Fruit fly (Drosophila melanogaster) whole organism, embryonic: ENCODE results near the gene Shaw.

Source experiments
- Bteb2 ChIP-seq: fragments of 200-800 bp; sonication (Bioruptor generic); optimal IDR thresholded peaks from 2 replicates; lab custom pipeline; 2016; ENCODE audit warnings: missing biosample characterization, missing genetic modification characterization
- CG13296 ChIP-seq: fragments of 200-800 bp; sonication (Bioruptor generic); optimal IDR thresholded peaks from 3 replicates; lab custom pipeline; 2018; ENCODE audit warnings: missing biosample characterization, mild to moderate bottlenecking, missing genetic modification characterization
- CG14710 ChIP-seq: fragments of 200-800 bp; sonication (Bioruptor generic); optimal IDR thresholded peaks from 3 replicates; lab custom pipeline; 2019; ENCODE audit warnings: missing biosample characterization, mild to moderate bottlenecking, missing genetic modification characterization, moderate library complexity
- CG15479 ChIP-seq: fragments of 200-800 bp; sonication (Bioruptor generic); optimal IDR thresholded peaks from 3 replicates; lab custom pipeline; 2019; ENCODE audit warnings: missing biosample characterization, mild to moderate bottlenecking, missing genetic modification characterization, moderate library complexity
- CG15514 ChIP-seq: fragments of 200-800 bp; sonication (Bioruptor generic); optimal IDR thresholded peaks from 3 replicates; lab custom pipeline; 2017; ENCODE audit warnings: missing biosample characterization, missing genetic modification characterization, mild to moderate bottlenecking, moderate library complexity, missing genetic modification reagents
- CG15696 ChIP-seq: fragments of 200-800 bp; sonication (Bioruptor generic); optimal IDR thresholded peaks from 2 replicates; lab custom pipeline; 2019; ENCODE audit warnings: missing biosample characterization, mild to moderate bottlenecking, missing genetic modification characterization, moderate library complexity
- CG17912 ChIP-seq: fragments of 200-800 bp; sonication (Bioruptor generic); optimal IDR thresholded peaks from 2 replicates; lab custom pipeline; 2018; ENCODE audit warnings: missing biosample characterization, mild to moderate bottlenecking, missing genetic modification characterization
- CG2116 ChIP-seq: fragments of 200-800 bp; sonication (Bioruptor generic); optimal IDR thresholded peaks from 3 replicates; lab custom pipeline; 2018; ENCODE audit warnings: missing biosample characterization, mild to moderate bottlenecking, missing genetic modification characterization
- CG2120 ChIP-seq: fragments of 200-800 bp; sonication (Bioruptor generic); optimal IDR thresholded peaks from 3 replicates; lab custom pipeline; 2016; ENCODE audit warnings: missing biosample characterization, missing genetic modification characterization
- CG2875 ChIP-seq: fragments of 200-800 bp; sonication (Bioruptor generic); optimal IDR thresholded peaks from 2 replicates; lab custom pipeline; 2017; ENCODE audit warnings: missing biosample characterization, mild to moderate bottlenecking, missing genetic modification characterization, missing genetic modification reagents
- CG30403 ChIP-seq: fragments of 200-800 bp; sonication (Bioruptor generic); optimal IDR thresholded peaks from 3 replicates; lab custom pipeline; 2016; ENCODE audit warnings: missing biosample characterization, missing genetic modification characterization
- CG30431 ChIP-seq: fragments of 200-800 bp; sonication (Bioruptor generic); optimal IDR thresholded peaks from 2 replicates; lab custom pipeline; 2017; ENCODE audit warnings: missing biosample characterization, missing genetic modification characterization
- CG31365 ChIP-seq: fragments of 200-800 bp; sonication (Bioruptor generic); optimal IDR thresholded peaks from 2 replicates; lab custom pipeline; 2018; ENCODE audit warnings: missing biosample characterization, mild to moderate bottlenecking, missing genetic modification characterization
- CG34224 ChIP-seq: fragments of 200-800 bp; sonication (Bioruptor generic); IDR thresholded peaks from 3 replicates; pipeline ENCODE4 v1.3.6; 2022; ENCODE audit warnings: missing biosample characterization, missing genetic modification characterization; ENCODE audit not compliant: partially characterized antibody
- CG5245 ChIP-seq: fragments of 200-800 bp; sonication (Bioruptor generic); optimal IDR thresholded peaks from 3 replicates; lab custom pipeline; 2016; ENCODE audit warnings: missing biosample characterization, missing genetic modification characterization
- CG7556 ChIP-seq: fragments of 200-800 bp; sonication (Bioruptor generic); optimal IDR thresholded peaks from 2 replicates; lab custom pipeline; 2017; ENCODE audit warnings: missing biosample characterization, mild to moderate bottlenecking, missing genetic modification characterization
- CG8089 ChIP-seq: fragments of 200-800 bp; sonication (Bioruptor generic); optimal IDR thresholded peaks from 3 replicates; lab custom pipeline; 2016; ENCODE audit warnings: missing biosample characterization, missing genetic modification characterization
- CG8281 ChIP-seq: fragments of 200-800 bp; sonication (Bioruptor generic); optimal IDR thresholded peaks from 2 replicates; lab custom pipeline; 2018; ENCODE audit warnings: missing biosample characterization, mild to moderate bottlenecking, missing genetic modification characterization, moderate library complexity
- Dad ChIP-seq: fragments of 200-800 bp; sonication (Bioruptor generic); optimal IDR thresholded peaks from 3 replicates; lab custom pipeline; 2016; ENCODE audit warnings: missing biosample characterization, missing genetic modification characterization
- Deaf1 ChIP-seq: fragments of 200-800 bp; optimal IDR thresholded peaks from 3 replicates; lab custom pipeline; 2019; ENCODE audit warnings: missing biosample characterization, mild to moderate bottlenecking, missing genetic modification characterization, moderate library complexity
- Dek ChIP-seq: fragments of 200-800 bp; sonication (Bioruptor generic); optimal IDR thresholded peaks from 3 replicates; lab custom pipeline; 2019; ENCODE audit warnings: missing biosample characterization, mild to moderate bottlenecking, missing genetic modification characterization, moderate library complexity
- Doc3 ChIP-seq: fragments of 200-800 bp; sonication (Bioruptor generic); IDR thresholded peaks from 3 replicates; pipeline ENCODE4 v1.3.6; 2022; ENCODE audit warnings: missing biosample characterization, missing genetic modification characterization; ENCODE audit not compliant: partially characterized antibody
- Dref ChIP-seq: fragments of 200-800 bp; sonication (Bioruptor generic); IDR thresholded peaks from 2 replicates; pipeline ENCODE4 v1.3.6; 2022; ENCODE audit warnings: missing biosample characterization, missing genetic modification characterization
- Fer2 ChIP-seq: fragments of 200-800 bp; sonication (Bioruptor generic); optimal IDR thresholded peaks from 2 replicates; lab custom pipeline; 2018; ENCODE audit warnings: missing biosample characterization, mild to moderate bottlenecking, missing genetic modification characterization, moderate library complexity
- Fer3 ChIP-seq: fragments of 200-800 bp; sonication (Bioruptor generic); optimal IDR thresholded peaks from 2 replicates; lab custom pipeline; 2018; ENCODE audit warnings: missing biosample characterization, mild to moderate bottlenecking, missing genetic modification characterization, moderate library complexity
- Gug ChIP-seq: fragments of 200-800 bp; sonication (Bioruptor generic); IDR thresholded peaks from 4 replicates; pipeline ENCODE4 v1.3.6; 2022; ENCODE audit warnings: missing biosample characterization, missing genetic modification characterization
- HLH54F ChIP-seq: fragments of 200-800 bp; sonication (Bioruptor generic); optimal IDR thresholded peaks from 3 replicates; lab custom pipeline; 2016; ENCODE audit warnings: missing biosample characterization, missing genetic modification characterization
- NfI ChIP-seq: fragments of 200-800 bp; sonication (Bioruptor generic); optimal IDR thresholded peaks from 3 replicates; lab custom pipeline; 2018; ENCODE audit warnings: missing biosample characterization, mild to moderate bottlenecking, missing genetic modification characterization, moderate library complexity
- Scr ChIP-seq: fragments of 200-800 bp; sonication (Bioruptor generic); IDR thresholded peaks from 2 replicates; pipeline ENCODE4 v1.3.6; 2022; ENCODE audit warnings: missing biosample characterization, missing genetic modification characterization; ENCODE audit not compliant: partially characterized antibody
- Sox102F ChIP-seq: fragments of 200-800 bp; sonication (Bioruptor generic); optimal IDR thresholded peaks from 2 replicates; lab custom pipeline; 2018; ENCODE audit warnings: missing biosample characterization, mild to moderate bottlenecking, missing genetic modification characterization, moderate library complexity
- TFAM ChIP-seq: fragments of 200-800 bp; sonication (Bioruptor generic); optimal IDR thresholded peaks from 2 replicates; lab custom pipeline; 2017; ENCODE audit warnings: missing biosample characterization, missing genetic modification characterization, inconsistent platforms
- br ChIP-seq: fragments of >200 bp; optimal IDR thresholded peaks from 2 replicates; lab custom pipeline; 2017
- cad ChIP-seq: fragments of >200 bp; optimal IDR thresholded peaks from 2 replicates; lab custom pipeline; 2017; ENCODE audit warnings: missing biosample characterization, missing genetic modification characterization
- chinmo ChIP-seq: fragments of 200-800 bp; sonication (Bioruptor generic); IDR thresholded peaks from 4 replicates; pipeline ENCODE4 v1.3.6; 2022; ENCODE audit warnings: missing biosample characterization, missing genetic modification characterization; ENCODE audit not compliant: partially characterized antibody
- ems ChIP-seq: fragments of 200-800 bp; sonication (Bioruptor generic); optimal IDR thresholded peaks from 3 replicates; lab custom pipeline; 2016; ENCODE audit warnings: missing biosample characterization, missing genetic modification characterization
- eve ChIP-seq, 2 experiments: fragments of >200 bp; optimal IDR thresholded peaks; 2 replicates each; lab custom pipeline; 2017; ENCODE audit warnings: missing biosample characterization in 2 of 2, missing genetic modification characterization in 2 of 2
- hbn ChIP-seq: fragments of 200-800 bp; sonication (Bioruptor generic); IDR thresholded peaks from 2 replicates; pipeline ENCODE4 v1.3.6; 2022; ENCODE audit warnings: missing biosample characterization, missing genetic modification characterization; ENCODE audit not compliant: partially characterized antibody
- nom ChIP-seq: fragments of 200-800 bp; sonication (Bioruptor generic); optimal IDR thresholded peaks from 2 replicates; lab custom pipeline; 2017; ENCODE audit warnings: missing biosample characterization, missing genetic modification characterization, mild to moderate bottlenecking, moderate library complexity, missing genetic modification reagents
- pb ChIP-seq: fragments of 200-800 bp; sonication (Bioruptor generic); optimal IDR thresholded peaks from 3 replicates; lab custom pipeline; 2016; ENCODE audit warnings: missing biosample characterization, missing genetic modification characterization
- salm ChIP-seq: fragments of 200-800 bp; sonication (Bioruptor generic); optimal IDR thresholded peaks from 2 replicates; lab custom pipeline; 2018; ENCODE audit warnings: missing biosample characterization, mild to moderate bottlenecking, missing genetic modification characterization
- sima ChIP-seq: fragments of 200-800 bp; sonication (Bioruptor generic); optimal IDR thresholded peaks from 2 replicates; lab custom pipeline; 2016; ENCODE audit warnings: missing biosample characterization, missing genetic modification characterization
- sisA ChIP-seq: fragments of 200-800 bp; sonication (Bioruptor generic); IDR thresholded peaks from 2 replicates; pipeline ENCODE4 v1.3.6; 2022; ENCODE audit warnings: missing biosample characterization, missing genetic modification characterization
- slou ChIP-seq: fragments of 200-800 bp; sonication (Bioruptor generic); optimal IDR thresholded peaks from 3 replicates; lab custom pipeline; 2016; ENCODE audit warnings: missing biosample characterization, missing genetic modification characterization
- sna ChIP-seq: fragments of 200-800 bp; sonication (Bioruptor generic); IDR thresholded peaks from 2 replicates; pipeline ENCODE4 v1.3.6; 2022; ENCODE audit warnings: missing biosample characterization, missing genetic modification characterization; ENCODE audit not compliant: partially characterized antibody
- sob ChIP-seq: fragments of 200-800 bp; sonication (Bioruptor generic); IDR thresholded peaks from 2 replicates; pipeline ENCODE4 v1.3.6; 2022; ENCODE audit warnings: missing biosample characterization, missing genetic modification characterization
- tgo ChIP-seq: fragments of 200-800 bp; sonication (Bioruptor generic); IDR thresholded peaks from 3 replicates; pipeline ENCODE4 v1.3.6; 2022; ENCODE audit warnings: missing biosample characterization, missing genetic modification characterization
- tio ChIP-seq: fragments of 200-800 bp; sonication (Bioruptor generic); optimal IDR thresholded peaks from 2 replicates; lab custom pipeline; 2017; ENCODE audit warnings: missing biosample characterization, missing genetic modification characterization, inconsistent platforms
- tll ChIP-seq, 2 experiments: fragments of 200-800 bp in 1 of 2; fragments of >200 bp in 1 of 2; sonication (Bioruptor generic) in 1 of 2; optimal IDR thresholded peaks; 2 replicates each; lab custom pipeline; 2017 to 2019; ENCODE audit warnings: missing biosample characterization in 2 of 2, missing genetic modification characterization in 2 of 2, mild to moderate bottlenecking in 1 of 2, moderate library complexity in 1 of 2
- wek ChIP-seq: fragments of 200-800 bp; sonication (Bioruptor generic); optimal IDR thresholded peaks from 3 replicates; lab custom pipeline; 2018; ENCODE audit warnings: missing biosample characterization, mild to moderate bottlenecking, missing genetic modification characterization, moderate library complexity

Gene Shaw

dm6 chr2L:3754835-3755547, 37.0 kb downstream of the Shaw start (continued):
- TF ChIP-seq TFAM (GFP tag; lab: Kevin White, UChicago): no peak
- peak; percentile 34 for TF ChIP-seq NfI (GFP tag; lab: Kevin White, UChicago)
- TF ChIP-seq CG15514 (GFP tag; lab: Kevin White, UChicago): peak; percentile 45
- TF ChIP-seq cad (GFP tag; lab: Kevin White, UChicago): no peak
- TF ChIP-seq sob: peak; percentile 67
- TF ChIP-seq Scr (GFP tag; lab: Robert Waterston, UW): no peak
- no peak for TF ChIP-seq pb (GFP tag; lab: Kevin White, UChicago)
- no peak for TF ChIP-seq wek
- no peak for TF ChIP-seq CG5245
- no peak for TF ChIP-seq tio (GFP tag; lab: Kevin White, UChicago)
- TF ChIP-seq Dref (GFP tag; lab: Robert Waterston, UW): no peak
- no peak for TF ChIP-seq Gug (GFP tag; lab: Robert Waterston, UW)
- TF ChIP-seq sima (GFP tag; lab: Kevin White, UChicago): no peak
- TF ChIP-seq eve (GFP tag; optimal IDR thresholded peaks at IDR 0.05; lab: Kevin White, UChicago): no peak
- no peak for TF ChIP-seq salm (tag; lab: Kevin White, UChicago)
- no peak for TF ChIP-seq CG2116 (GFP tag; lab: Kevin White, UChicago)
- no peak for TF ChIP-seq CG30431 (GFP tag; lab: Kevin White, UChicago)
- no peak for TF ChIP-seq Dad (GFP tag; lab: Kevin White, UChicago)
- peak; percentile 38 for TF ChIP-seq Dek
- no peak for TF ChIP-seq CG17912 (GFP tag; lab: Kevin White, UChicago)
- no peak for TF ChIP-seq CG15479 (GFP tag; lab: Kevin White, UChicago)
- peak; percentile 24 for TF ChIP-seq CG13296 (GFP tag; lab: Kevin White, UChicago)
- no peak for TF ChIP-seq CG15696 (tag; lab: Kevin White, UChicago)
- TF ChIP-seq tll (GFP tag; optimal IDR thresholded peaks at IDR 0.05; lab: Kevin White, UChicago): no peak
- peak; percentile 52; the same call in 1 of the 3 replicates for TF ChIP-seq tgo
- TF ChIP-seq CG34224: no peak
- no peak for TF ChIP-seq chinmo (GFP tag; lab: Robert Waterston, UW)
- peak; percentile 22 for TF ChIP-seq Deaf1
- peak; percentile 68 for TF ChIP-seq CG7556 (GFP tag; lab: Kevin White, UChicago)
- peak; percentile 27 for TF ChIP-seq CG30403 (GFP tag; lab: Kevin White, UChicago)
- TF ChIP-seq sna: no peak
- TF ChIP-seq CG8089 (GFP tag; lab: Kevin White, UChicago): no peak
- TF ChIP-seq slou (GFP tag; lab: Kevin White, UChicago): no peak
- TF ChIP-seq CG2120 (GFP tag; lab: Kevin White, UChicago): peak; percentile 78
- no peak for TF ChIP-seq CG14710 (tag; lab: Kevin White, UChicago)
- no peak for TF ChIP-seq CG8281 (tag; lab: Kevin White, UChicago)
- TF ChIP-seq Fer3 (tag; lab: Kevin White, UChicago): peak; percentile 54
- TF ChIP-seq Fer2 (tag; lab: Kevin White, UChicago): no peak
- no peak for TF ChIP-seq nom
- no peak for TF ChIP-seq Doc3
- no peak for TF ChIP-seq br (lab: Kevin White, UChicago)
- no peak for TF ChIP-seq hbn (GFP tag; lab: Robert Waterston, UW)
- no peak for TF ChIP-seq CG2875 (GFP tag; lab: Kevin White, UChicago)
- TF ChIP-seq HLH54F (GFP tag; lab: Kevin White, UChicago): peak; percentile 2
- TF ChIP-seq Sox102F: peak; percentile 37
- peak; percentile 2 for TF ChIP-seq Bteb2 (GFP tag; lab: Kevin White, UChicago)
- TF ChIP-seq CG31365 (tag; lab: Kevin White, UChicago): no peak
- peak; percentile 21; the same call in 1 of the 2 replicates for TF ChIP-seq sisA
- no peak for TF ChIP-seq ems (GFP tag; lab: Kevin White, UChicago)
